Worm (Caenorhabditis elegans): ENCODE results near the gene pnc-2.

DNA sequence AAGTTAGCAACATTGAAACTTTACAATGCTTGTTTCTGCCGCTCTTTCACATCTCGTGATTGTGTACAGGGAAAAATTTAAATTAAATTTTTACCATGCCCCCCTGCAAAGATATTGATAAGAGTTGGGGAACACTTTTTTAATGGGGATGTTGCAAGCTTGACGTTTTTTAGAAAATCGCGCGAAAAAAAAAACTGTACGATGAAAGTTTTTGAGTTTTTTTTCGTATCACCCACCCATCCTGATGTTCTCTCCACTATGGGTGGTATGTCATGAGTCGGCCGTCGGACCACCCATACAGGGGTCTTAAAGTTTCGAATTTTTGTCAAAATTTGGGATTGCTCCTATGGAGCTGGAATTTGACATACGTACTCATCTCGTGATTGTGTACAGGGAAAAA, 39.6 kb upstream of the pnc-2 start:
- TF ChIP-seq W03F9.2 (tag; optimal IDR thresholded peaks at IDR 0.05) (no peak), dao-5 (tag; optimal IDR thresholded peaks at IDR 0.05) (no peak), him-1 (tag; optimal IDR thresholded peaks at IDR 0.05) (no peak)
